Worm (Caenorhabditis elegans) whole organism, early embryonic: Measurements from ENCODE around the gene fbxb-102.
"Not testable (repeated sequence)": the region's sequence is repeated elsewhere in the genome, so short reads cannot be mapped to it uniquely, and the experiment has no call there.

Experiments
- B0310.2 ChIP-seq: sonication (generic microtip); optimal IDR thresholded peaks from 2 replicates; lab custom pipeline; 2016; ENCODE audit warnings: mild to moderate bottlenecking, missing genetic modification characterization, missing compliant biosample characterization
- F13C5.2 ChIP-seq: sonication (generic microtip); optimal IDR thresholded peaks from 2 replicates; lab custom pipeline; 2017; ENCODE audit warnings: mild to moderate bottlenecking, missing genetic modification characterization, inconsistent platforms, missing compliant biosample characterization
- aly-1 ChIP-seq: sonication (generic microtip); optimal IDR thresholded peaks from 2 replicates; lab custom pipeline; 2016; ENCODE audit warnings: missing genetic modification characterization, missing compliant biosample characterization
- ama-1 ChIP-seq: fragments of 150-350 bp; optimal IDR thresholded peaks from 2 replicates; lab custom pipeline; 2014
- ceh-13 ChIP-seq: fragments of 200-800 bp; sonication (Bioruptor generic); optimal IDR thresholded peaks from 2 replicates; lab custom pipeline; 2018; ENCODE audit warnings: mild to moderate bottlenecking, missing genetic modification characterization, missing compliant biosample characterization
- ceh-36 ChIP-seq: sonication (generic microtip); optimal IDR thresholded peaks from 2 replicates; lab custom pipeline; 2016; ENCODE audit warnings: missing genetic modification characterization, inconsistent platforms, missing compliant biosample characterization
- ets-7 ChIP-seq: sonication (generic microtip); optimal IDR thresholded peaks from 2 replicates; lab custom pipeline; 2016; ENCODE audit warnings: missing genotype, missing genetic modification characterization, missing compliant biosample characterization
- flt-1 ChIP-seq: fragments of 200-800 bp; sonication (Bioruptor generic); IDR thresholded peaks from 2 replicates; pipeline ENCODE4 v1.3.6; 2022; ENCODE audit warnings: missing genetic modification characterization, missing compliant biosample characterization
- hmbx-1 ChIP-seq: sonication (generic microtip); optimal IDR thresholded peaks from 2 replicates; lab custom pipeline; 2016; ENCODE audit warnings: mild to moderate bottlenecking, missing genetic modification characterization, missing compliant biosample characterization
- hmg-4 ChIP-seq: fragments of 200-800 bp; sonication (Bioruptor generic); optimal IDR thresholded peaks from 2 replicates; lab custom pipeline; 2018; ENCODE audit warnings: mild to moderate bottlenecking, missing genetic modification characterization, missing compliant biosample characterization
- hnd-1 ChIP-seq: sonication (generic microtip); optimal IDR thresholded peaks from 2 replicates; lab custom pipeline; 2016; ENCODE audit warnings: missing genetic modification characterization, missing compliant biosample characterization
- pes-1 ChIP-seq: fragments of 200-800 bp; sonication (Bioruptor generic); IDR thresholded peaks from 2 replicates; pipeline ENCODE4 v1.3.6; 2022; ENCODE audit warnings: missing genetic modification reagents, missing genetic modification characterization, missing compliant biosample characterization
- scrt-1 ChIP-seq: fragments of 200-800 bp; sonication (Bioruptor generic); IDR thresholded peaks from 2 replicates; pipeline ENCODE4 v1.3.6; 2022; ENCODE audit warnings: missing genetic modification characterization, missing compliant biosample characterization
- sea-1 ChIP-seq: fragments of 200-800 bp; sonication (Bioruptor generic); conservative IDR thresholded peaks from 2 replicates; pipeline ENCODE4 v1.3.6; 2022; ENCODE audit warnings: missing genetic modification characterization, missing compliant biosample characterization
- tbx-11 ChIP-seq: fragments of 200-800 bp; sonication (Bioruptor generic); IDR thresholded peaks from 2 replicates; pipeline ENCODE4 v1.3.6; 2022; ENCODE audit warnings: missing genetic modification characterization, missing compliant biosample characterization
- tbx-37 ChIP-seq: fragments of 200-800 bp; sonication (Bioruptor generic); conservative IDR thresholded peaks from 2 replicates; pipeline ENCODE4 v1.3.6; 2022; ENCODE audit warnings: missing genetic modification reagents, missing genetic modification characterization, missing compliant biosample characterization
- tra-4 ChIP-seq: sonication (generic microtip); optimal IDR thresholded peaks from 2 replicates; lab custom pipeline; 2017; ENCODE audit warnings: missing genetic modification characterization, missing compliant biosample characterization

Gene fbxb-102

ce11 chrII:12482622-12483021 lies at the start of gene fbxb-102:
Gene fbxb-102 (plus strand): TSS chrII:12482922.
- TF ChIP-seq flt-1 (GFP tag; lab: Robert Waterston, UW) (no peak), hmbx-1 (no peak), aly-1 (tag; lab: Kevin White, UChicago) (no peak), ceh-13 (GFP tag; lab: Kevin White, UChicago) (no peak), scrt-1 (GFP tag; lab: Robert Waterston, UW) (no peak), tbx-37 (GFP tag; lab: Robert Waterston, UW) (no peak), tbx-11 (GFP tag; lab: Robert Waterston, UW) (no peak), hmg-4 (GFP tag; lab: Kevin White, UChicago) (no peak)

- TF ChIP-seq B0310.2 (tag; lab: Kevin White, UChicago) (no peak), hnd-1 (no peak), aly-1 (tag; lab: Kevin White, UChicago) (no peak), pes-1 (GFP tag; lab: Robert Waterston, UW) (no peak), F13C5.2 (no peak), hmbx-1 (no peak), hmg-4 (GFP tag; lab: Kevin White, UChicago) (no peak), ceh-13 (GFP tag; lab: Kevin White, UChicago) (no peak), tbx-11 (GFP tag; lab: Robert Waterston, UW) (no peak), scrt-1 (GFP tag; lab: Robert Waterston, UW) (no peak), flt-1 (GFP tag; lab: Robert Waterston, UW) (no peak), sea-1 (GFP tag; lab: Robert Waterston, UW) (no peak), ama-1 (lab: Kevin White, UChicago) (no peak), tra-4 (no peak), tbx-37 (GFP tag; lab: Robert Waterston, UW) (no peak), ceh-36 (tag; lab: Kevin White, UChicago) (no peak)
Observed at ce11 chrII:12435202-12435872, 47.4 kb upstream of the fbxb-102 start.

ce11 chrII:12436717-12437116 lies 46.0 kb upstream of the fbxb-102 start:
- TF ChIP-seq hnd-1 (no peak), ceh-36 (tag; lab: Kevin White, UChicago) (peak; percentile 82)

- no peak for TF ChIP-seq B0310.2 (tag; lab: Kevin White, UChicago)
- no peak for TF ChIP-seq F13C5.2
- no peak for TF ChIP-seq scrt-1 (GFP tag; lab: Robert Waterston, UW)
- TF ChIP-seq tbx-37 (GFP tag; lab: Robert Waterston, UW) = no peak
- no peak for TF ChIP-seq hmbx-1
- no peak for TF ChIP-seq ets-7
- no peak for TF ChIP-seq aly-1 (tag; lab: Kevin White, UChicago)
- TF ChIP-seq pes-1 (GFP tag; lab: Robert Waterston, UW) = no peak
- TF ChIP-seq ceh-13 (GFP tag; lab: Kevin White, UChicago) = no peak
- TF ChIP-seq tbx-11 (GFP tag; lab: Robert Waterston, UW) = no peak
- TF ChIP-seq tra-4 = no peak
- no peak for TF ChIP-seq hmg-4 (GFP tag; lab: Kevin White, UChicago)
- no peak for TF ChIP-seq hnd-1
- no peak for TF ChIP-seq ceh-36 (tag; lab: Kevin White, UChicago)
- TF ChIP-seq sea-1 (GFP tag; lab: Robert Waterston, UW) = no peak
- TF ChIP-seq flt-1 (GFP tag; lab: Robert Waterston, UW) = no peak
Observed at ce11 chrII:12438441-12438840, 44.3 kb upstream of the fbxb-102 start, which contains the start of gene Y57A10C.9. Gene Y57A10C.9 (minus strand): TSS chrII:12438541.

ce11 chrII:12441164-12441563 lies 41.6 kb upstream of the fbxb-102 start, which contains the start of gene Y57A10C.10:
Gene Y57A10C.10 (minus strand): TSS chrII:12441264.
- TF ChIP-seq ceh-13 (GFP tag; lab: Kevin White, UChicago); sea-1 (GFP tag; lab: Robert Waterston, UW); tra-4: not testable (repeated sequence)

ce11 chrII:12444679-12445376 lies 37.9 kb upstream of the fbxb-102 start, which contains the start of the genes W05H5.1 and pitr-6:
Gene W05H5.1 (minus strand): TSS chrII:12444779.
Gene pitr-6 (plus strand): TSS chrII:12445326.
- TF ChIP-seq sea-1 (GFP tag; lab: Robert Waterston, UW) = no peak
- TF ChIP-seq ets-7 = no peak
- TF ChIP-seq tbx-11 (GFP tag; lab: Robert Waterston, UW) = no peak
- no peak for TF ChIP-seq scrt-1 (GFP tag; lab: Robert Waterston, UW)
- no peak for TF ChIP-seq F13C5.2
- TF ChIP-seq hmbx-1 = no peak
- TF ChIP-seq hnd-1 = no peak
- no peak for TF ChIP-seq tra-4
- no peak for TF ChIP-seq ceh-36 (tag; lab: Kevin White, UChicago)
- no peak for TF ChIP-seq tbx-37 (GFP tag; lab: Robert Waterston, UW)
- no peak for TF ChIP-seq pes-1 (GFP tag; lab: Robert Waterston, UW)

DNA sequence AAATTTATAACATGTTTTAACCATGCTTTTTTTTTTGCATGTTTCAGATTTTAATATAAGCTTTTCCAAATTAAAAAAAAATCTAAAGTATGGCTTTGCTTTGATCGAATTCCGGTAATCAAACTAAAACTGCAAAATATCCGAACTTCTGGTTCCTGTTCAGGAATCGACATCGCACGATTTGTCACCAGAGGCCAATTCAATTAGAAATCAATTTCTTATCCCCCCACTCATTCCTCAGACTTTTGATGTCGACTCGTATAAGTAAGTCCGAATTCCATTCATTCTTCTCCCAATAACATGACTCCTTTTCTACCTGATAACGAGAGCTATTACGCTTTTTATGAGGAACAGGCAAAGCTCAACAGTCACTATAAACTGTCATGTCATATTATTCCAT lies 34.5 kb upstream of the fbxb-102 start, which contains the start of gene srh-27:
Gene srh-27, plus strand, starts transcription at position 301 of the 400 bp plus-strand sequence.
- TF ChIP-seq pes-1 (GFP tag; lab: Robert Waterston, UW) (no peak), aly-1 (tag; lab: Kevin White, UChicago) (no peak), tbx-37 (GFP tag; lab: Robert Waterston, UW) (no peak)
